Worm (Caenorhabditis elegans): ENCODE measurements around the gene F45D11.5.
A peak's percentile ranks its signal among the peaks of the same experiment; 100 is the strongest.

- TF ChIP-seq cog-1 (tag; optimal IDR thresholded peaks at IDR 0.05), result no peak
- TF ChIP-seq flt-1 (GFP tag; IDR thresholded peaks at IDR 0.05), result peak; percentile 61; the same call in 1 of the 2 replicates
- TF ChIP-seq tab-1 (GFP tag; IDR thresholded peaks at IDR 0.05), result no peak
- no peak for TF ChIP-seq klf-2 (GFP tag; conservative IDR thresholded peaks at IDR 0.05)
- TF ChIP-seq ztf-23 (GFP tag; IDR thresholded peaks at IDR 0.05), result no peak
- no peak for TF ChIP-seq med-1 (GFP tag; optimal IDR thresholded peaks at IDR 0.05; ENCODE audit: insufficient read depth)
Measured at ce11 chrII:953052-953451, 48.5 kb upstream of the F45D11.5 start.

Data from whole organism, midembryonic.